Worm (Caenorhabditis elegans) whole organism, L1 larva: ENCODE measurements around the gene F09A5.3.
A peak's percentile ranks its signal among the peaks of the same experiment; 100 is the strongest.

Source experiments
- C16A3.4 ChIP-seq: fragments of 150-350 bp; optimal IDR thresholded peaks from 2 replicates; lab custom pipeline; 2014; ENCODE audit warnings: missing biosample characterization, missing genetic modification characterization
- C34B4.2 ChIP-seq: sonication (generic microtip); optimal IDR thresholded peaks from 2 replicates; lab custom pipeline; 2017; ENCODE audit warnings: mild to moderate bottlenecking, missing genetic modification characterization, missing compliant biosample characterization
- F16B12.6 ChIP-seq: fragments of 150-350 bp; optimal IDR thresholded peaks from 2 replicates; lab custom pipeline; 2014; ENCODE audit warnings: missing biosample characterization, missing genetic modification characterization
- alr-1 ChIP-seq: fragments of 200-800 bp; sonication (Bioruptor generic); optimal IDR thresholded peaks from 2 replicates; lab custom pipeline; 2018; ENCODE audit warnings: borderline replicate concordance, mild to moderate bottlenecking, missing genetic modification characterization, missing compliant biosample characterization
- aly-2 ChIP-seq: fragments of 150-350 bp; optimal IDR thresholded peaks from 2 replicates; lab custom pipeline; 2014; ENCODE audit warnings: missing biosample characterization, missing genetic modification characterization
- ama-1 ChIP-seq: fragments of 150-350 bp; optimal IDR thresholded peaks from 2 replicates; lab custom pipeline; 2014
- blmp-1 ChIP-seq: fragments of 150-350 bp; optimal IDR thresholded peaks from 2 replicates; lab custom pipeline; 2014; ENCODE audit warnings: missing biosample characterization, missing genetic modification characterization
- ceh-88 ChIP-seq: fragments of 200-800 bp; sonication (Bioruptor generic); IDR thresholded peaks from 2 replicates; pipeline ENCODE4 v1.3.6; 2022; ENCODE audit warnings: missing genetic modification characterization, missing compliant biosample characterization
- ceh-90 ChIP-seq: sonication (generic microtip); optimal IDR thresholded peaks from 2 replicates; lab custom pipeline; 2016; ENCODE audit warnings: missing genetic modification characterization, missing compliant biosample characterization
- ces-1 ChIP-seq: fragments of 150-350 bp; optimal IDR thresholded peaks from 2 replicates; lab custom pipeline; 2014; ENCODE audit warnings: missing biosample characterization, missing genetic modification reagents, missing genetic modification characterization
- dpl-1 ChIP-seq, 3 experiments: fragments of 150-350 bp in 2 of 3; sonication (generic microtip) in 1 of 3; optimal IDR thresholded peaks; 2 replicates each; lab custom pipeline; 2014 to 2017; ENCODE audit warnings: missing biosample characterization in 3 of 3, missing genetic modification characterization in 3 of 3, missing genetic modification reagents in 3 of 3
- efl-1 ChIP-seq, 4 experiments: fragments of 150-350 bp; optimal IDR thresholded peaks in 3 of 4; peaks in 1 of 4; 1 replicate in 1 of 4; 2 replicates in 3 of 4; lab custom pipeline; 2014; ENCODE audit warnings: missing biosample characterization in 2 of 4, missing genetic modification characterization in 2 of 4, missing genetic modification reagents in 2 of 4
- efl-3 ChIP-seq: fragments of 200-800 bp; sonication (Bioruptor generic); optimal IDR thresholded peaks from 2 replicates; lab custom pipeline; 2018; ENCODE audit warnings: mild to moderate bottlenecking, missing genetic modification characterization, missing compliant biosample characterization
- egl-27 ChIP-seq, 2 experiments: fragments of 150-350 bp in 1 of 2; sonication (generic microtip); optimal IDR thresholded peaks; 3 replicates each; lab custom pipeline; 2017 to 2018; ENCODE audit warnings: missing biosample characterization in 2 of 2, missing genetic modification characterization in 2 of 2, missing genetic modification reagents in 2 of 2
- elt-3 ChIP-seq, 6 experiments: fragments of 150-350 bp in 1 of 6; sonication (generic microtip); optimal IDR thresholded peaks; 2 replicates each; lab custom pipeline; 2017 to 2018; ENCODE audit warnings: missing biosample characterization in 6 of 6, missing genetic modification characterization in 6 of 6, inconsistent platforms in 1 of 6
- ets-5 ChIP-seq: fragments of 200-800 bp; sonication (Bioruptor generic); IDR thresholded peaks from 2 replicates; pipeline ENCODE4 v1.3.6; 2022; ENCODE audit warnings: missing genetic modification characterization, missing compliant biosample characterization
- fkh-10 ChIP-seq: sonication (generic microtip); optimal IDR thresholded peaks from 2 replicates; lab custom pipeline; 2017; ENCODE audit warnings: missing biosample characterization, missing genetic modification reagents, missing genetic modification characterization
- fkh-8 ChIP-seq: sonication (generic microtip); optimal IDR thresholded peaks from 2 replicates; lab custom pipeline; 2016; ENCODE audit warnings: mild to moderate bottlenecking, missing genetic modification characterization, missing compliant biosample characterization
- grh-1 ChIP-seq: fragments of 200-800 bp; sonication (Bioruptor generic); IDR thresholded peaks from 2 replicates; pipeline ENCODE4 v1.3.6; 2022; ENCODE audit warnings: missing genetic modification reagents, missing genetic modification characterization, missing compliant biosample characterization
- hlh-17 ChIP-seq: fragments of 200-800 bp; sonication (Bioruptor generic); optimal IDR thresholded peaks from 2 replicates; lab custom pipeline; 2018; ENCODE audit warnings: missing genetic modification characterization, mild to moderate bottlenecking, missing compliant biosample characterization, moderate library complexity, borderline replicate concordance
- hlh-4 ChIP-seq: sonication (generic microtip); optimal IDR thresholded peaks from 2 replicates; lab custom pipeline; 2016; ENCODE audit warnings: mild to moderate bottlenecking, missing genetic modification characterization, missing compliant biosample characterization
- irx-1 ChIP-seq: sonication (generic microtip); optimal IDR thresholded peaks from 2 replicates; lab custom pipeline; 2016; ENCODE audit warnings: missing genetic modification characterization, missing compliant biosample characterization
- isw-1 ChIP-seq: fragments of 200-800 bp; sonication (Bioruptor generic); IDR thresholded peaks from 2 replicates; pipeline ENCODE4 v1.3.6; 2022; ENCODE audit warnings: missing genetic modification characterization, missing compliant biosample characterization
- jun-1 ChIP-seq: fragments of 150-350 bp; optimal IDR thresholded peaks from 2 replicates; lab custom pipeline; 2014; ENCODE audit warnings: missing biosample characterization, missing genetic modification reagents, missing genetic modification characterization
- lin-14 ChIP-seq: fragments of 200-800 bp; sonication (Bioruptor generic); optimal IDR thresholded peaks from 2 replicates; lab custom pipeline; 2018; ENCODE audit warnings: mild to moderate bottlenecking, missing genetic modification characterization, moderate library complexity, missing compliant biosample characterization
- lin-15B ChIP-seq: fragments of 150-350 bp; sonication (generic microtip); optimal IDR thresholded peaks from 3 replicates; lab custom pipeline; 2014; ENCODE audit warnings: missing biosample characterization, missing genetic modification characterization
- lin-35 ChIP-seq, 2 experiments: fragments of 150-350 bp; optimal IDR thresholded peaks; 2 replicates each; lab custom pipeline; 2014; ENCODE audit warnings: missing biosample characterization in 2 of 2, missing genetic modification characterization in 2 of 2, missing genetic modification reagents in 2 of 2
- lin-39 ChIP-seq: fragments of 150-350 bp; optimal IDR thresholded peaks from 2 replicates; lab custom pipeline; 2014; ENCODE audit warnings: missing biosample characterization, missing genetic modification reagents, missing genetic modification characterization
- lsy-2 ChIP-seq, 2 experiments: fragments of 150-350 bp; optimal IDR thresholded peaks; 2 replicates each; lab custom pipeline; 2014; ENCODE audit warnings: missing biosample characterization in 2 of 2, missing genetic modification characterization in 2 of 2
- mdl-1 ChIP-seq, 2 experiments: fragments of 150-350 bp; optimal IDR thresholded peaks; 2 replicates each; lab custom pipeline; 2014 to 2017; ENCODE audit warnings: missing biosample characterization in 2 of 2, missing genetic modification characterization in 2 of 2, inconsistent platforms in 1 of 2
- nhr-11 ChIP-seq: fragments of 150-350 bp; optimal IDR thresholded peaks from 2 replicates; lab custom pipeline; 2014; ENCODE audit warnings: missing biosample characterization, missing genetic modification characterization
- nhr-12 ChIP-seq: sonication (generic microtip); optimal IDR thresholded peaks from 2 replicates; lab custom pipeline; 2017; ENCODE audit warnings: missing biosample characterization, missing genetic modification characterization
- nhr-20 ChIP-seq: sonication (generic microtip); optimal IDR thresholded peaks from 2 replicates; lab custom pipeline; 2016; ENCODE audit warnings: mild to moderate bottlenecking, missing genetic modification characterization, missing compliant biosample characterization
- nhr-237 ChIP-seq: fragments of 150-350 bp; optimal IDR thresholded peaks from 2 replicates; lab custom pipeline; 2014; ENCODE audit warnings: missing biosample characterization, missing genetic modification characterization
- nhr-28 ChIP-seq: fragments of 150-350 bp; optimal IDR thresholded peaks from 2 replicates; lab custom pipeline; 2014; ENCODE audit warnings: missing biosample characterization, missing genetic modification characterization
- nhr-47 ChIP-seq: sonication (generic microtip); optimal IDR thresholded peaks from 2 replicates; lab custom pipeline; 2016; ENCODE audit warnings: mild to moderate bottlenecking, missing genetic modification characterization, moderate library complexity, missing compliant biosample characterization
- nhr-71 ChIP-seq: sonication (generic microtip); optimal IDR thresholded peaks from 2 replicates; lab custom pipeline; 2016; ENCODE audit warnings: mild to moderate bottlenecking, missing genetic modification characterization, moderate library complexity, missing compliant biosample characterization
- nhr-85 ChIP-seq: sonication (generic microtip); peaks from one replicate; lab custom pipeline; 2016; ENCODE audit warnings: missing genetic modification characterization, inconsistent platforms, missing compliant biosample characterization
- pag-3 ChIP-seq: sonication (generic microtip); optimal IDR thresholded peaks from 2 replicates; lab custom pipeline; 2017; ENCODE audit warnings: missing genetic modification characterization, mild to moderate bottlenecking, missing compliant biosample characterization, antibody characterized with exemption, borderline replicate concordance; ENCODE audit not compliant: insufficient read depth
- pax-3 ChIP-seq: fragments of 200-800 bp; sonication (Bioruptor generic); optimal IDR thresholded peaks from 2 replicates; lab custom pipeline; 2018; ENCODE audit warnings: mild to moderate bottlenecking, missing genetic modification characterization, moderate library complexity, missing compliant biosample characterization
- skn-1 ChIP-seq: fragments of 150-350 bp; optimal IDR thresholded peaks from 2 replicates; lab custom pipeline; 2014; ENCODE audit warnings: missing biosample characterization, missing genetic modification characterization
- snu-23 ChIP-seq: sonication (generic microtip); optimal IDR thresholded peaks from 2 replicates; lab custom pipeline; 2016; ENCODE audit warnings: missing genetic modification characterization, missing compliant biosample characterization
- sox-4 ChIP-seq: sonication (generic microtip); optimal IDR thresholded peaks from 2 replicates; lab custom pipeline; 2016; ENCODE audit warnings: missing genetic modification characterization, missing compliant biosample characterization
- swsn-7 ChIP-seq: sonication (generic microtip); optimal IDR thresholded peaks from 2 replicates; lab custom pipeline; 2016; ENCODE audit warnings: missing genetic modification characterization, missing compliant biosample characterization
- tbx-2 ChIP-seq: sonication (generic microtip); optimal IDR thresholded peaks from 2 replicates; lab custom pipeline; 2016; ENCODE audit warnings: missing genetic modification characterization, missing compliant biosample characterization
- tlp-1 ChIP-seq: fragments of 150-350 bp; optimal IDR thresholded peaks from 2 replicates; lab custom pipeline; 2014; ENCODE audit warnings: missing biosample characterization, missing genetic modification characterization
- unc-130 ChIP-seq: fragments of 150-350 bp; optimal IDR thresholded peaks from 2 replicates; lab custom pipeline; 2017; ENCODE audit warnings: missing biosample characterization, missing genetic modification characterization, inconsistent platforms
- unc-62 ChIP-seq: fragments of 150-350 bp; optimal IDR thresholded peaks from 2 replicates; lab custom pipeline; 2014; ENCODE audit warnings: missing biosample characterization, missing genetic modification reagents, missing genetic modification characterization
- unc-98 ChIP-seq: fragments of 200-800 bp; sonication (Bioruptor generic); IDR thresholded peaks from 2 replicates; pipeline ENCODE4 v1.3.6; 2022; ENCODE audit warnings: missing genetic modification characterization, missing compliant biosample characterization
- vab-15 ChIP-seq: sonication (generic microtip); optimal IDR thresholded peaks from 2 replicates; lab custom pipeline; 2017; ENCODE audit warnings: missing genotype, mild to moderate bottlenecking, missing genetic modification characterization, missing compliant biosample characterization
- zag-1 ChIP-seq: fragments of 150-350 bp; optimal IDR thresholded peaks from 2 replicates; lab custom pipeline; 2014; ENCODE audit warnings: missing biosample characterization, missing genetic modification characterization
- zip-4 ChIP-seq: fragments of 200-800 bp; sonication (Bioruptor generic); optimal IDR thresholded peaks from 2 replicates; lab custom pipeline; 2018; ENCODE audit warnings: mild to moderate bottlenecking, missing genetic modification characterization, moderate library complexity, missing compliant biosample characterization
- ztf-4 ChIP-seq: fragments of 150-350 bp; optimal IDR thresholded peaks from 2 replicates; lab custom pipeline; 2014; ENCODE audit warnings: missing biosample characterization, missing genetic modification characterization

Gene F09A5.3

DNA sequence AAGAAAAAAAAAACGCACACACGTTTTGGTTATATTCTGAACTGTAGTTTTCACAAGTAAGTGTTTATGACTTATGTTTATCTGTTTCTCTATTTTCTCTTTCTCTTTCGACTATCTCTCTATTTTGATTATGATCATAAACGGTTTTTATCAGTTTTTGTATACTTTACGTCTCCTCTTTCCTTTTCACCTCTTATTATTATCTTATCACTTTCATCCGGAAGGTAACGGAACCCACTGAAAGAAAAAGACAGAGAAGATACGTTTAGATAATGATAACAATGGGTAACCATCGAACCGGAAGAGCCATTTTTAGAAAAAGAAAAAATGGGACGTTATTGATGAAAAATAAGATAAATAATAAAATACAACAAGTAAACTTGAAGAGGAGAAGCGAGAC lies 24.3 kb downstream of the F09A5.3 start (continued):
- TF ChIP-seq ets-5 (GFP tag; lab: Robert Waterston, UW) = no peak
- no peak for TF ChIP-seq lin-15B (tag; lab: Kevin White, UChicago)
- TF ChIP-seq mdl-1 (tag; optimal IDR thresholded peaks at IDR 0.05; lab: Kevin White, UChicago) = no peak
- TF ChIP-seq pax-3 (tag; lab: Kevin White, UChicago) = no peak
- TF ChIP-seq swsn-7 = no peak
- TF ChIP-seq ztf-4 (tag; lab: Kevin White, UChicago) = no peak
- TF ChIP-seq zag-1 (tag; lab: Kevin White, UChicago) = no peak
- peak; percentile 2 for TF ChIP-seq snu-23 (GFP tag; lab: Kevin White, UChicago)
- no peak for TF ChIP-seq nhr-47
- TF ChIP-seq elt-3 (tag; optimal IDR thresholded peaks at IDR 0.05; lab: Kevin White, UChicago) = peak in 5 of 6 experiments; percentile 64 to 93 (median 91)
- no peak for TF ChIP-seq C34B4.2 (tag; lab: Kevin White, UChicago)
- TF ChIP-seq ceh-88 = no peak
- TF ChIP-seq hlh-4 (tag; lab: Kevin White, UChicago) = no peak
- no peak for TF ChIP-seq C16A3.4 (tag; lab: Kevin White, UChicago)
- no peak for TF ChIP-seq grh-1
- no peak for TF ChIP-seq sox-4
- TF ChIP-seq nhr-28 (tag; lab: Kevin White, UChicago) = no peak
- no peak for TF ChIP-seq F16B12.6 (tag; lab: Kevin White, UChicago)
- no peak for TF ChIP-seq pag-3 (tag; lab: Kevin White, UChicago)
- no peak for TF ChIP-seq zip-4
- no peak for TF ChIP-seq nhr-11 (tag; lab: Kevin White, UChicago)
- TF ChIP-seq tbx-2 (tag; lab: Kevin White, UChicago) = no peak
- no peak for TF ChIP-seq nhr-237 (tag; lab: Kevin White, UChicago)
- TF ChIP-seq skn-1 (tag; lab: Kevin White, UChicago) = no peak
- TF ChIP-seq tlp-1 (tag; lab: Kevin White, UChicago) = peak; percentile 68
- TF ChIP-seq hlh-17 (GFP tag; lab: Kevin White, UChicago) = no peak
- TF ChIP-seq ama-1 = no peak
- TF ChIP-seq fkh-10 = no peak
- TF ChIP-seq vab-15 (tag; lab: Kevin White, UChicago) = no peak
- TF ChIP-seq ceh-90 (tag; lab: Kevin White, UChicago) = no peak
- no peak for TF ChIP-seq ces-1
- peak in 1 of 2 experiments; percentile 50 for TF ChIP-seq lsy-2 (tag; optimal IDR thresholded peaks at IDR 0.05; lab: Kevin White, UChicago)
- TF ChIP-seq dpl-1 (GFP tag; optimal IDR thresholded peaks at IDR 0.05; lab: Kevin White, UChicago) = no peak
- TF ChIP-seq nhr-12 (tag; lab: Kevin White, UChicago) = no peak
- peak in 1 of 2 experiments; percentile 46 for TF ChIP-seq lin-35 (GFP tag; optimal IDR thresholded peaks at IDR 0.05; lab: Kevin White, UChicago)
- TF ChIP-seq efl-3 = no peak
- no peak for TF ChIP-seq fkh-8 (tag; lab: Kevin White, UChicago)
- no peak for TF ChIP-seq egl-27 (tag; optimal IDR thresholded peaks at IDR 0.05; lab: Kevin White, UChicago)
- TF ChIP-seq lin-39 (tag; lab: Kevin White, UChicago) = no peak
- TF ChIP-seq alr-1 (tag; lab: Kevin White, UChicago) = no peak
- TF ChIP-seq isw-1 = no peak
- TF ChIP-seq nhr-20 (tag; lab: Kevin White, UChicago) = peak; percentile 63
- TF ChIP-seq, all 84 proteins: peak for 15

DNA sequence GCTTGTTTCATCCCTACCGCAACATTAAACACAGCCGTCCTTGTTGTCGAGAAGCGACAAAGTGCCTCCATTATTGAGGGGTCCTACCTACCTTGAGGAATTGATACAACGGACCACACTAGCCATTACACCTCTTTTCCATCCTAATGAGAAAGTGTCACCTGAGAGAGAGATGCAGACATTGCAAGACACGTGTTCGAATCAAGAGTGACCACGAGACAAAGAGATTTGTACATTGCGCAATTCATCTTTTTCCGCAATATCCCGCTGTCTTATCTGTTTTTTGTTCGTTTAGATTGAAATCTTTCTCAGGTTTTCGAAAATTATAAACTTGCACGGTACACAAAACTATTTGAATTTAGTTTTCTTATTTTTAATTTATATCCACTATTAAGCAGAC lies 27.7 kb downstream of the F09A5.3 start:
- TF ChIP-seq jun-1 (tag; lab: Kevin White, UChicago) (no peak), skn-1 (tag; lab: Kevin White, UChicago) (peak; percentile 64), lin-39 (tag; lab: Kevin White, UChicago) (peak; percentile 47), efl-1 (optimal IDR thresholded peaks at IDR 0.05; lab: Kevin White, UChicago) (peak in 1 of 2 experiments; percentile 12), efl-1 (GFP tag; optimal IDR thresholded peaks at IDR 0.05 in 1 of 2; lab: Kevin White, UChicago) (no peak), nhr-71 (tag; lab: Kevin White, UChicago) (peak; percentile 87), unc-98 (GFP tag; lab: Robert Waterston, UW) (no peak), nhr-47 (peak; percentile 36), swsn-7 (peak; percentile 19), snu-23 (GFP tag; lab: Kevin White, UChicago) (peak; percentile 76), isw-1 (no peak), zip-4 (no peak), vab-15 (tag; lab: Kevin White, UChicago) (no peak), unc-62 (GFP tag; lab: Kevin White, UChicago) (no peak), aly-2 (no peak), lin-14 (GFP tag; lab: Kevin White, UChicago) (peak; percentile 90), irx-1 (tag; lab: Kevin White, UChicago) (peak; percentile 54), nhr-85 (peak; percentile 92), unc-130 (tag; lab: Kevin White, UChicago) (peak; percentile 31), blmp-1 (tag; lab: Kevin White, UChicago) (peak; percentile 80)
